Worm (Caenorhabditis elegans) whole organism, L3 larva: ENCODE measurements around the gene dmsr-15.

ENCODE experiments used
- R02D3.7 ChIP-seq: fragments of 150-350 bp; optimal IDR thresholded peaks from 2 replicates; lab custom pipeline; 2014; ENCODE audit warnings: missing biosample characterization, missing genetic modification characterization
- ZK546.5 ChIP-seq: sonication (generic microtip); optimal IDR thresholded peaks from 2 replicates; lab custom pipeline; 2017; ENCODE audit warnings: missing biosample characterization, missing genetic modification characterization
- aly-2 ChIP-seq: fragments of 150-350 bp; optimal IDR thresholded peaks from 2 replicates; lab custom pipeline; 2014; ENCODE audit warnings: missing biosample characterization, missing genetic modification characterization
- ama-1 ChIP-seq: fragments of 150-350 bp; optimal IDR thresholded peaks from 2 replicates; lab custom pipeline; 2018
- ceh-28 ChIP-seq: fragments of 150-350 bp; optimal IDR thresholded peaks from 2 replicates; lab custom pipeline; 2014; ENCODE audit warnings: missing biosample characterization, missing genetic modification reagents, missing genetic modification characterization
- ceh-82 ChIP-seq: fragments of 150-350 bp; optimal IDR thresholded peaks from 2 replicates; lab custom pipeline; 2014; ENCODE audit warnings: missing biosample characterization, missing genetic modification characterization
- daf-12 ChIP-seq: fragments of 150-350 bp; optimal IDR thresholded peaks from 2 replicates; lab custom pipeline; 2014; ENCODE audit warnings: missing biosample characterization, missing genetic modification reagents, missing genetic modification characterization
- egl-27 ChIP-seq: sonication (generic microtip); optimal IDR thresholded peaks from 4 replicates; lab custom pipeline; 2017; ENCODE audit warnings: missing biosample characterization, missing genetic modification reagents, missing genetic modification characterization
- elt-1 ChIP-seq: fragments of 150-350 bp; optimal IDR thresholded peaks from 2 replicates; lab custom pipeline; 2014; ENCODE audit warnings: missing biosample characterization, missing genetic modification characterization
- elt-3 ChIP-seq, 3 experiments: fragments of 150-350 bp in 1 of 3; sonication (generic microtip) in 2 of 3; optimal IDR thresholded peaks; 2 replicates in 2 of 3; 4 replicates in 1 of 3; lab custom pipeline; 2014 to 2017; ENCODE audit warnings: missing biosample characterization in 3 of 3, missing genetic modification characterization in 3 of 3
- eor-1 ChIP-seq, 2 experiments: fragments of 150-350 bp; optimal IDR thresholded peaks; 2 replicates each; lab custom pipeline; 2014 to 2018; ENCODE audit warnings: missing biosample characterization in 2 of 2, missing genetic modification characterization in 2 of 2
- fkh-10 ChIP-seq: sonication (generic microtip); optimal IDR thresholded peaks from 2 replicates; lab custom pipeline; 2017; ENCODE audit warnings: missing biosample characterization, missing genetic modification reagents, missing genetic modification characterization
- fos-1 ChIP-seq: fragments of 150-350 bp; optimal IDR thresholded peaks from 2 replicates; lab custom pipeline; 2014; ENCODE audit warnings: missing biosample characterization, missing genetic modification characterization
- hmg-11 ChIP-seq: sonication (generic microtip); optimal IDR thresholded peaks from 2 replicates; lab custom pipeline; 2016; ENCODE audit warnings: missing genetic modification characterization, missing compliant biosample characterization
- jun-1 ChIP-seq: fragments of 150-350 bp; optimal IDR thresholded peaks from 2 replicates; lab custom pipeline; 2014; ENCODE audit warnings: missing biosample characterization, missing genetic modification reagents, missing genetic modification characterization
- lin-15B ChIP-seq: fragments of 150-350 bp; optimal IDR thresholded peaks from 2 replicates; lab custom pipeline; 2014; ENCODE audit warnings: missing biosample characterization, missing genetic modification characterization
- lin-39 ChIP-seq: fragments of 150-350 bp; optimal IDR thresholded peaks from 2 replicates; lab custom pipeline; 2018; ENCODE audit warnings: missing biosample characterization, missing genetic modification reagents, missing genetic modification characterization
- lsy-12 ChIP-seq: sonication (generic microtip); optimal IDR thresholded peaks from 2 replicates; lab custom pipeline; 2016; ENCODE audit warnings: mild to moderate bottlenecking, missing genetic modification characterization, missing compliant biosample characterization
- mdl-1 ChIP-seq: fragments of 150-350 bp; optimal IDR thresholded peaks from 2 replicates; lab custom pipeline; 2014; ENCODE audit warnings: missing biosample characterization, missing genetic modification characterization
- mml-1 ChIP-seq: fragments of 150-350 bp; sonication (generic microtip); optimal IDR thresholded peaks from 3 replicates; lab custom pipeline; 2014; ENCODE audit warnings: missing biosample characterization, missing genetic modification characterization
- nfya-1 ChIP-seq: sonication (generic microtip); optimal IDR thresholded peaks from 2 replicates; lab custom pipeline; 2017; ENCODE audit warnings: missing genetic modification characterization, mild to moderate bottlenecking, missing compliant biosample characterization, antibody characterized with exemption, moderate library complexity; ENCODE audit not compliant: insufficient read depth
- nhr-23 ChIP-seq: fragments of 150-350 bp; optimal IDR thresholded peaks from 2 replicates; lab custom pipeline; 2014; ENCODE audit warnings: missing biosample characterization, missing genetic modification reagents, missing genetic modification characterization
- nhr-237 ChIP-seq: fragments of 150-350 bp; optimal IDR thresholded peaks from 2 replicates; lab custom pipeline; 2014; ENCODE audit warnings: missing biosample characterization, missing genetic modification characterization
- nhr-25 ChIP-seq: sonication (generic microtip); optimal IDR thresholded peaks from 2 replicates; lab custom pipeline; 2017; ENCODE audit warnings: missing biosample characterization, missing genetic modification characterization
- nhr-43 ChIP-seq: sonication (generic microtip); optimal IDR thresholded peaks from 2 replicates; lab custom pipeline; 2016; ENCODE audit warnings: mild to moderate bottlenecking, missing genetic modification characterization, missing compliant biosample characterization; ENCODE audit not compliant: poor library complexity, severe bottlenecking
- nhr-67 ChIP-seq: fragments of 150-350 bp; optimal IDR thresholded peaks from 2 replicates; lab custom pipeline; 2014; ENCODE audit warnings: missing biosample characterization, missing genetic modification characterization
- nhr-77 ChIP-seq: fragments of 150-350 bp; optimal IDR thresholded peaks from 2 replicates; lab custom pipeline; 2014; ENCODE audit warnings: missing biosample characterization, missing genetic modification characterization
- pha-4 ChIP-seq: fragments of 150-350 bp; optimal IDR thresholded peaks from 2 replicates; lab custom pipeline; 2014; ENCODE audit warnings: missing biosample characterization, missing genetic modification reagents, missing genetic modification characterization
- snpc-4 ChIP-seq: fragments of 150-350 bp; optimal IDR thresholded peaks from 2 replicates; lab custom pipeline; 2014; ENCODE audit warnings: missing biosample characterization, missing genetic modification characterization
- tbx-2 ChIP-seq: sonication (generic microtip); optimal IDR thresholded peaks from 2 replicates; lab custom pipeline; 2016; ENCODE audit warnings: mild to moderate bottlenecking, missing genetic modification characterization, missing compliant biosample characterization
- unc-62 ChIP-seq: fragments of 150-350 bp; sonication (generic microtip); optimal IDR thresholded peaks from 4 replicates; lab custom pipeline; 2014; ENCODE audit warnings: missing biosample characterization, missing genetic modification reagents, missing genetic modification characterization
- ztf-11 ChIP-seq: fragments of 150-350 bp; optimal IDR thresholded peaks from 2 replicates; lab custom pipeline; 2014; ENCODE audit warnings: missing biosample characterization, missing genetic modification characterization
- ztf-4 ChIP-seq: fragments of 150-350 bp; optimal IDR thresholded peaks from 2 replicates; lab custom pipeline; 2014; ENCODE audit warnings: missing biosample characterization, missing genetic modification characterization

Gene dmsr-15

ce11 chrV:6835242-6835641 is 6.6 kb upstream of the dmsr-15 start, which contains the start of the genes T15B7.14 and col-143:
Gene T15B7.14, minus strand, starts transcription at chrV:6835342.
Gene col-143, plus strand, starts transcription at chrV:6835635.
- TF ChIP-seq snpc-4 (tag; lab: Kevin White, UChicago) (no peak), nfya-1 (tag; lab: Kevin White, UChicago) (no peak), lin-15B (tag; lab: Kevin White, UChicago) (no peak), hmg-11 (tag; lab: Kevin White, UChicago) (no peak), eor-1 (tag; optimal IDR thresholded peaks at IDR 0.05; lab: Kevin White, UChicago) (no peak), nhr-237 (tag; lab: Kevin White, UChicago) (no peak), unc-62 (no peak), fos-1 (tag; lab: Kevin White, UChicago) (no peak), tbx-2 (no peak), aly-2 (tag; lab: Kevin White, UChicago) (no peak), elt-1 (tag; lab: Kevin White, UChicago) (no peak)

- TF ChIP-seq ztf-11, result no peak
- TF ChIP-seq nfya-1 (tag; lab: Kevin White, UChicago), result no peak
- TF ChIP-seq mml-1 (tag; lab: Kevin White, UChicago), result no peak
- no peak for TF ChIP-seq mdl-1 (tag; lab: Kevin White, UChicago)
- no peak for TF ChIP-seq ceh-82 (tag; lab: Kevin White, UChicago)
- TF ChIP-seq jun-1 (tag; lab: Kevin White, UChicago), result no peak
- no peak for TF ChIP-seq nhr-77 (tag; lab: Kevin White, UChicago)
- no peak for TF ChIP-seq nhr-43
- TF ChIP-seq aly-2 (tag; lab: Kevin White, UChicago), result no peak
- TF ChIP-seq ZK546.5, result no peak
- TF ChIP-seq fkh-10 (GFP tag; lab: Kevin White, UChicago), result no peak
Observed at ce11 chrV:6831539-6831938, 2.9 kb upstream of the dmsr-15 start.

- TF ChIP-seq nhr-237 (tag; lab: Kevin White, UChicago), result no peak
- TF ChIP-seq lsy-12, result no peak
- TF ChIP-seq nhr-23 (tag; lab: Kevin White, UChicago), result peak; percentile 54
- no peak for TF ChIP-seq egl-27 (tag; lab: Kevin White, UChicago)
- TF ChIP-seq ztf-11, result no peak
Observed at ce11 chrV:6830755-6831227, 2.1 kb upstream of the dmsr-15 start, which contains the start of gene col-142. Gene col-142, plus strand, starts transcription at chrV:6831177.

ce11 chrV:6830075-6830474 is 1.4 kb upstream of the dmsr-15 start:
- TF ChIP-seq lin-15B (tag; lab: Kevin White, UChicago), result no peak
- TF ChIP-seq daf-12 (tag; lab: Kevin White, UChicago), result no peak
- no peak for TF ChIP-seq snpc-4 (tag; lab: Kevin White, UChicago)
- TF ChIP-seq pha-4, result no peak
- TF ChIP-seq unc-62, result no peak
- TF ChIP-seq ceh-82 (tag; lab: Kevin White, UChicago), result no peak
- no peak for TF ChIP-seq nhr-43
- TF ChIP-seq lsy-12, result no peak
- TF ChIP-seq nhr-237 (tag; lab: Kevin White, UChicago), result no peak
- TF ChIP-seq jun-1 (tag; lab: Kevin White, UChicago), result no peak
- no peak for TF ChIP-seq fkh-10 (GFP tag; lab: Kevin White, UChicago)
- TF ChIP-seq ceh-28 (tag; lab: Kevin White, UChicago), result no peak

- TF ChIP-seq ama-1 (no peak), ZK546.5 (no peak), hmg-11 (tag; lab: Kevin White, UChicago) (no peak), ceh-82 (tag; lab: Kevin White, UChicago) (no peak), nhr-67 (no peak), lin-15B (tag; lab: Kevin White, UChicago) (no peak), ztf-4 (tag; lab: Kevin White, UChicago) (no peak), mml-1 (tag; lab: Kevin White, UChicago) (no peak), ceh-28 (tag; lab: Kevin White, UChicago) (no peak), jun-1 (tag; lab: Kevin White, UChicago) (no peak), daf-12 (tag; lab: Kevin White, UChicago) (no peak), nhr-25 (tag; lab: Kevin White, UChicago) (no peak), lin-39 (tag; lab: Kevin White, UChicago) (no peak), fos-1 (tag; lab: Kevin White, UChicago) (no peak), R02D3.7 (tag; lab: Kevin White, UChicago) (no peak), elt-3 (tag; optimal IDR thresholded peaks at IDR 0.05; lab: Kevin White, UChicago) (no peak), ztf-11 (no peak), fkh-10 (GFP tag; lab: Kevin White, UChicago) (no peak), nhr-237 (tag; lab: Kevin White, UChicago) (no peak), tbx-2 (no peak)
Observed at ce11 chrV:6829404-6829803, 718 bp upstream of the dmsr-15 start, which contains the start of gene col-141. Gene col-141, plus strand, starts transcription at chrV:6829704.
